Fruit fly (Drosophila melanogaster): ENCODE measurements around the gene Dnah3.

The Dnah3 gene

dm6 chr3L:4824356-4825138, 36.5 kb upstream of the Dnah3 start (continued):
- TF ChIP-seq CG10669 (GFP tag; optimal IDR thresholded peaks at IDR 0.05) (peak; percentile 92), CG11902 (GFP tag; optimal IDR thresholded peaks at IDR 0.05) (peak; percentile 87), CG4318 (GFP tag; optimal IDR thresholded peaks at IDR 0.05) (peak; percentile 89), CG11762 (GFP tag; optimal IDR thresholded peaks at IDR 0.05; ENCODE audit: insufficient read depth) (peak; percentile 90), Hr39 (GFP tag; optimal IDR thresholded peaks at IDR 0.05) (peak; percentile 91), CG8119 (GFP tag; IDR thresholded peaks at IDR 0.05) (peak; percentile 98), Ets96B (tag; optimal IDR thresholded peaks at IDR 0.05) (no peak), CG6163 (GFP tag; IDR thresholded peaks at IDR 0.05) (peak; percentile 98), vri (GFP tag; optimal IDR thresholded peaks at IDR 0.05) (no peak), CG6276 (GFP tag; optimal IDR thresholded peaks at IDR 0.05) (no peak), CG3919 (GFP tag; optimal IDR thresholded peaks at IDR 0.05) (no peak), CG1621 (tag; optimal IDR thresholded peaks at IDR 0.05) (peak; percentile 71), Gug (GFP tag; IDR thresholded peaks at IDR 0.05) (peak; percentile 94), ss (GFP tag; optimal IDR thresholded peaks at IDR 0.05) (no peak), fkh (GFP tag; optimal IDR thresholded peaks at IDR 0.05) (no peak), Hr4 (GFP tag; optimal IDR thresholded peaks at IDR 0.05) (peak; percentile 97), CG7368 (GFP tag; optimal IDR thresholded peaks at IDR 0.05) (peak; percentile 92), Sox14 (GFP tag; optimal IDR thresholded peaks at IDR 0.05) (peak; percentile 94), Sox102F (GFP tag; optimal IDR thresholded peaks at IDR 0.05) (peak; percentile 94), Smox (GFP tag; optimal IDR thresholded peaks at IDR 0.05) (peak; percentile 93), esn (GFP tag; optimal IDR thresholded peaks at IDR 0.05) (peak; percentile 97), CG6792 (GFP tag; optimal IDR thresholded peaks at IDR 0.05) (peak; percentile 94), CG9139 (GFP tag; optimal IDR thresholded peaks at IDR 0.05) (peak; percentile 83)

- TF ChIP-seq Ets21C (GFP tag; optimal IDR thresholded peaks at IDR 0.05) (no peak), CG7368 (GFP tag; optimal IDR thresholded peaks at IDR 0.05) (no peak), spab (GFP tag; optimal IDR thresholded peaks at IDR 0.05) (no peak), esn (GFP tag; optimal IDR thresholded peaks at IDR 0.05) (no peak), CG11762 (GFP tag; optimal IDR thresholded peaks at IDR 0.05; ENCODE audit: insufficient read depth) (no peak), CG6276 (GFP tag; optimal IDR thresholded peaks at IDR 0.05) (no peak), CG9139 (GFP tag; optimal IDR thresholded peaks at IDR 0.05) (no peak), CG6792 (GFP tag; optimal IDR thresholded peaks at IDR 0.05) (no peak), Blimp-1 (GFP tag; optimal IDR thresholded peaks at IDR 0.05) (peak; percentile 58), dac (GFP tag; optimal IDR thresholded peaks at IDR 0.05) (no peak), lz (GFP tag; optimal IDR thresholded peaks at IDR 0.05) (peak; percentile 13), CG34406 (GFP tag; optimal IDR thresholded peaks at IDR 0.05) (no peak), Eip78C (GFP tag) (peak; percentile 42), Ets96B (tag; optimal IDR thresholded peaks at IDR 0.05) (no peak), topi (GFP tag; optimal IDR thresholded peaks at IDR 0.05) (no peak), CG6854 (GFP tag; optimal IDR thresholded peaks at IDR 0.05) (no peak), CG8119 (GFP tag; IDR thresholded peaks at IDR 0.05) (no peak), CG4318 (GFP tag; optimal IDR thresholded peaks at IDR 0.05) (no peak), cyc (GFP tag; optimal IDR thresholded peaks at IDR 0.05) (peak; percentile 20), Hr39 (GFP tag; optimal IDR thresholded peaks at IDR 0.05) (peak; percentile 19), Eip75B (GFP tag; optimal IDR thresholded peaks at IDR 0.05) (peak; percentile 32), CG15336 (GFP tag; IDR thresholded peaks at IDR 0.05) (peak; percentile 6; the same call in 1 of the 2 replicates), Met (GFP tag; optimal IDR thresholded peaks at IDR 0.05) (no peak), CG31627 (GFP tag; optimal IDR thresholded peaks at IDR 0.05) (peak; percentile 54), CG3919 (GFP tag; optimal IDR thresholded peaks at IDR 0.05) (peak; percentile 8), fd85E (GFP tag; optimal IDR thresholded peaks at IDR 0.05) (no peak), CG10669 (GFP tag; optimal IDR thresholded peaks at IDR 0.05) (no peak), Sox14 (GFP tag; optimal IDR thresholded peaks at IDR 0.05) (peak; percentile 43), eg (GFP tag; IDR thresholded peaks at IDR 0.05) (no peak), fkh (GFP tag; optimal IDR thresholded peaks at IDR 0.05) (no peak), CG3032 (tag; optimal IDR thresholded peaks at IDR 0.05) (no peak)
Measured at dm6 chr3L:4825584-4825983, 35.5 kb upstream of the Dnah3 start, which contains the start of the genes Dhc64C and LeuRS-m. TSS of gene Dhc64C (minus strand) at chr3L:4825687. TSS of gene LeuRS-m (plus strand) at chr3L:4825853.

Data from whole organism, prepupa.